Fruit fly (Drosophila melanogaster) whole organism, embryonic: ENCODE data around the gene CG34461.

Experiments
- Atf3 ChIP-seq: fragments of 200-800 bp; sonication (Bioruptor generic); optimal IDR thresholded peaks from 3 replicates; lab custom pipeline; 2016; ENCODE audit warnings: missing biosample characterization, missing genetic modification characterization
- B-H2 ChIP-seq: fragments of 200-800 bp; sonication (Bioruptor generic); optimal IDR thresholded peaks from 2 replicates; lab custom pipeline; 2018; ENCODE audit warnings: missing biosample characterization, mild to moderate bottlenecking, missing genetic modification characterization
- BEAF-32 ChIP-seq: fragments of 200-800 bp; sonication (Bioruptor generic); optimal IDR thresholded peaks from 3 replicates; lab custom pipeline; 2017; ENCODE audit warnings: missing biosample characterization, missing genetic modification characterization, mild to moderate bottlenecking, moderate library complexity, missing genetic modification reagents
- Bdp1 ChIP-seq: fragments of 200-800 bp; sonication (Bioruptor generic); optimal IDR thresholded peaks from 3 replicates; lab custom pipeline; 2016; ENCODE audit warnings: missing biosample characterization, missing genetic modification characterization
- C15 ChIP-seq: fragments of 200-800 bp; sonication (Bioruptor generic); IDR thresholded peaks from 3 replicates; pipeline ENCODE4 v1.3.6; 2022; ENCODE audit warnings: missing biosample characterization, missing genetic modification characterization
- CG1024 ChIP-seq: fragments of 200-800 bp; sonication (Bioruptor generic); IDR thresholded peaks from 2 replicates; pipeline ENCODE4 v1.3.6; 2022; ENCODE audit warnings: missing biosample characterization, missing genetic modification characterization
- CG10462 ChIP-seq: fragments of 200-800 bp; sonication (Bioruptor generic); optimal IDR thresholded peaks from 2 replicates; lab custom pipeline; 2016; ENCODE audit warnings: missing biosample characterization, missing genetic modification characterization
- CG10543 ChIP-seq: fragments of 200-800 bp; sonication (Bioruptor generic); optimal IDR thresholded peaks from 3 replicates; lab custom pipeline; 2017; ENCODE audit warnings: missing biosample characterization, mild to moderate bottlenecking, missing genetic modification characterization, moderate library complexity
- CG10654 ChIP-seq: fragments of 200-800 bp; sonication (Bioruptor generic); optimal IDR thresholded peaks from 2 replicates; lab custom pipeline; 2016; ENCODE audit warnings: missing biosample characterization, missing genetic modification characterization
- CG12236 ChIP-seq: fragments of 200-800 bp; sonication (Bioruptor generic); optimal IDR thresholded peaks from 2 replicates; lab custom pipeline; 2016; ENCODE audit warnings: missing biosample characterization, missing genetic modification characterization
- CG12299 ChIP-seq: fragments of 200-800 bp; sonication (Bioruptor generic); optimal IDR thresholded peaks from 2 replicates; lab custom pipeline; 2018; ENCODE audit warnings: missing biosample characterization, mild to moderate bottlenecking, missing genetic modification characterization
- CG12391 ChIP-seq: fragments of 200-800 bp; sonication (Bioruptor generic); optimal IDR thresholded peaks from 3 replicates; lab custom pipeline; 2018; ENCODE audit warnings: missing biosample characterization, mild to moderate bottlenecking, missing genetic modification characterization, moderate library complexity
- CG15696 ChIP-seq: fragments of 200-800 bp; sonication (Bioruptor generic); optimal IDR thresholded peaks from 2 replicates; lab custom pipeline; 2019; ENCODE audit warnings: missing biosample characterization, mild to moderate bottlenecking, missing genetic modification characterization, moderate library complexity
- CG1603 ChIP-seq: fragments of 200-800 bp; sonication (Bioruptor generic); optimal IDR thresholded peaks from 2 replicates; lab custom pipeline; 2019; ENCODE audit warnings: missing biosample characterization, mild to moderate bottlenecking, missing genetic modification characterization, moderate library complexity
- CG17186 ChIP-seq: fragments of 200-800 bp; sonication (Bioruptor generic); optimal IDR thresholded peaks from 3 replicates; lab custom pipeline; 2017; ENCODE audit warnings: missing biosample characterization, missing genetic modification reagents, missing genetic modification characterization
- CG17361 ChIP-seq: fragments of 200-800 bp; sonication (Bioruptor generic); IDR thresholded peaks from 3 replicates; pipeline ENCODE4 v1.3.6; 2022; ENCODE audit warnings: missing biosample characterization, missing genetic modification characterization
- CG18262 ChIP-seq: fragments of 200-800 bp; optimal IDR thresholded peaks from 3 replicates; lab custom pipeline; 2019; ENCODE audit warnings: missing biosample characterization, mild to moderate bottlenecking, missing genetic modification characterization, moderate library complexity
- CG2712 ChIP-seq: fragments of 200-800 bp; optimal IDR thresholded peaks from 3 replicates; lab custom pipeline; 2019; ENCODE audit warnings: missing biosample characterization, mild to moderate bottlenecking, missing genetic modification characterization, moderate library complexity
- CG30020 ChIP-seq: fragments of 200-800 bp; optimal IDR thresholded peaks from 2 replicates; lab custom pipeline; 2019; ENCODE audit warnings: missing biosample characterization, mild to moderate bottlenecking, missing genetic modification characterization, moderate library complexity
- CG30403 ChIP-seq: fragments of 200-800 bp; sonication (Bioruptor generic); optimal IDR thresholded peaks from 3 replicates; lab custom pipeline; 2016; ENCODE audit warnings: missing biosample characterization, missing genetic modification characterization
- CG3281 ChIP-seq: fragments of 200-800 bp; sonication (Bioruptor generic); optimal IDR thresholded peaks from 3 replicates; lab custom pipeline; 2017; ENCODE audit warnings: missing biosample characterization, mild to moderate bottlenecking, missing genetic modification characterization
- CG6854 ChIP-seq: fragments of 200-800 bp; sonication (Bioruptor generic); optimal IDR thresholded peaks from 3 replicates; lab custom pipeline; 2017; ENCODE audit warnings: missing biosample characterization, mild to moderate bottlenecking, missing genetic modification characterization
- CG9817 ChIP-seq: fragments of 200-800 bp; sonication (Bioruptor generic); optimal IDR thresholded peaks from 2 replicates; lab custom pipeline; 2018; ENCODE audit warnings: missing biosample characterization, mild to moderate bottlenecking, missing genetic modification characterization, moderate library complexity
- Camta ChIP-seq: fragments of 200-800 bp; sonication (Bioruptor generic); optimal IDR thresholded peaks from 2 replicates; lab custom pipeline; 2016; ENCODE audit warnings: missing biosample characterization, missing genetic modification characterization
- Dp ChIP-seq: fragments of 200-800 bp; sonication (Bioruptor generic); optimal IDR thresholded peaks from 2 replicates; lab custom pipeline; 2018; ENCODE audit warnings: missing biosample characterization, mild to moderate bottlenecking, missing genetic modification characterization, moderate library complexity
- Ets65A ChIP-seq: fragments of 200-800 bp; sonication (Bioruptor generic); peaks from one replicate; lab custom pipeline; 2016; ENCODE audit warnings: missing biosample characterization, missing genetic modification characterization
- HLH54F ChIP-seq: fragments of 200-800 bp; sonication (Bioruptor generic); optimal IDR thresholded peaks from 3 replicates; lab custom pipeline; 2016; ENCODE audit warnings: missing biosample characterization, missing genetic modification characterization
- Nf-YB ChIP-seq: fragments of 200-800 bp; sonication (Bioruptor generic); optimal IDR thresholded peaks from 3 replicates; lab custom pipeline; 2019; ENCODE audit warnings: missing biosample characterization, mild to moderate bottlenecking, missing genetic modification characterization, moderate library complexity
- Optix ChIP-seq: fragments of 200-800 bp; sonication (Bioruptor generic); IDR thresholded peaks from 3 replicates; pipeline ENCODE4 v1.3.6; 2022; ENCODE audit warnings: missing biosample characterization, missing genetic modification characterization
- PHDP ChIP-seq: fragments of 200-800 bp; sonication (Bioruptor generic); optimal IDR thresholded peaks from 3 replicates; lab custom pipeline; 2018; ENCODE audit warnings: missing biosample characterization, mild to moderate bottlenecking, missing genetic modification characterization, moderate library complexity
- Sry-β ChIP-seq: fragments of 200-800 bp; sonication (Bioruptor generic); optimal IDR thresholded peaks from 2 replicates; lab custom pipeline; 2018; ENCODE audit warnings: missing biosample characterization, mild to moderate bottlenecking, missing genetic modification characterization, moderate library complexity
- Sry-δ ChIP-seq: fragments of 200-800 bp; sonication (Bioruptor generic); optimal IDR thresholded peaks from 2 replicates; lab custom pipeline; 2016; ENCODE audit warnings: missing biosample characterization, missing genetic modification characterization
- Vsx1 ChIP-seq: fragments of 200-800 bp; sonication (Bioruptor generic); optimal IDR thresholded peaks from 2 replicates; lab custom pipeline; 2017; ENCODE audit warnings: missing biosample characterization, mild to moderate bottlenecking, missing genetic modification characterization, missing genetic modification reagents
- Xbp1 ChIP-seq: fragments of 200-800 bp; sonication (Bioruptor generic); optimal IDR thresholded peaks from 3 replicates; lab custom pipeline; 2016; ENCODE audit warnings: missing biosample characterization, mild to moderate bottlenecking, missing genetic modification characterization
- abd-A ChIP-seq: fragments of 200-800 bp; sonication (Bioruptor generic); optimal IDR thresholded peaks from 3 replicates; lab custom pipeline; 2019; ENCODE audit warnings: missing biosample characterization, mild to moderate bottlenecking, missing genetic modification characterization, moderate library complexity
- cas ChIP-seq: fragments of 200-800 bp; sonication (Bioruptor generic); IDR thresholded peaks from 2 replicates; pipeline ENCODE4 v1.3.6; 2022; ENCODE audit warnings: missing biosample characterization, missing genetic modification characterization
- fru ChIP-seq: fragments of >200 bp; optimal IDR thresholded peaks from 2 replicates; lab custom pipeline; 2017
- gfzf ChIP-seq: fragments of 200-800 bp; sonication (Bioruptor generic); optimal IDR thresholded peaks from 2 replicates; lab custom pipeline; 2016; ENCODE audit warnings: missing biosample characterization, mild to moderate bottlenecking, missing genetic modification characterization, moderate library complexity
- her ChIP-seq: fragments of 200-800 bp; sonication (Bioruptor generic); optimal IDR thresholded peaks from 2 replicates; lab custom pipeline; 2016; ENCODE audit warnings: missing biosample characterization, missing genetic modification characterization
- hth ChIP-seq: fragments of >200 bp; optimal IDR thresholded peaks from 2 replicates; lab custom pipeline; 2017; ENCODE audit warnings: inconsistent platforms
- kni ChIP-seq: fragments of 200-800 bp; sonication (Bioruptor generic); optimal IDR thresholded peaks from 3 replicates; lab custom pipeline; 2017; ENCODE audit warnings: mild to moderate bottlenecking, missing biosample characterization, missing genetic modification reagents, missing genetic modification characterization
- maf-S ChIP-seq: fragments of 200-800 bp; sonication (Bioruptor generic); optimal IDR thresholded peaks from 2 replicates; lab custom pipeline; 2016; ENCODE audit warnings: missing biosample characterization, missing genetic modification characterization
- mirr ChIP-seq: fragments of 200-800 bp; sonication (Bioruptor generic); optimal IDR thresholded peaks from 3 replicates; lab custom pipeline; 2018; ENCODE audit warnings: missing biosample characterization, mild to moderate bottlenecking, missing genetic modification characterization
- org-1 ChIP-seq: fragments of 200-800 bp; sonication (Bioruptor generic); optimal IDR thresholded peaks from 2 replicates; lab custom pipeline; 2017; ENCODE audit warnings: missing biosample characterization, missing genetic modification characterization
- phol ChIP-seq: fragments of 200-800 bp; sonication (Bioruptor generic); optimal IDR thresholded peaks from 3 replicates; lab custom pipeline; 2018; ENCODE audit warnings: missing biosample characterization, mild to moderate bottlenecking, missing genetic modification characterization, moderate library complexity
- pzg ChIP-seq: fragments of 200-800 bp; sonication (Bioruptor generic); optimal IDR thresholded peaks from 3 replicates; lab custom pipeline; 2018; ENCODE audit warnings: missing biosample characterization, mild to moderate bottlenecking, missing genetic modification characterization, moderate library complexity
- salm ChIP-seq: fragments of 200-800 bp; sonication (Bioruptor generic); optimal IDR thresholded peaks from 2 replicates; lab custom pipeline; 2018; ENCODE audit warnings: missing biosample characterization, mild to moderate bottlenecking, missing genetic modification characterization
- stc ChIP-seq: fragments of 200-800 bp; sonication (Bioruptor generic); IDR thresholded peaks from 2 replicates; pipeline ENCODE4 v1.3.6; 2022; ENCODE audit warnings: missing biosample characterization, missing genetic modification characterization
- tio ChIP-seq: fragments of 200-800 bp; sonication (Bioruptor generic); optimal IDR thresholded peaks from 2 replicates; lab custom pipeline; 2017; ENCODE audit warnings: missing biosample characterization, missing genetic modification characterization, inconsistent platforms
- tup ChIP-seq: fragments of 200-800 bp; sonication (Bioruptor generic); optimal IDR thresholded peaks from 2 replicates; lab custom pipeline; 2016; ENCODE audit warnings: missing biosample characterization, mild to moderate bottlenecking, missing genetic modification characterization, moderate library complexity
- zfh1 ChIP-seq: fragments of 200-800 bp; sonication (Bioruptor generic); IDR thresholded peaks from 3 replicates; pipeline ENCODE4 v1.3.6; 2022; ENCODE audit warnings: missing biosample characterization, missing genetic modification characterization

The CG34461 gene

DNA sequence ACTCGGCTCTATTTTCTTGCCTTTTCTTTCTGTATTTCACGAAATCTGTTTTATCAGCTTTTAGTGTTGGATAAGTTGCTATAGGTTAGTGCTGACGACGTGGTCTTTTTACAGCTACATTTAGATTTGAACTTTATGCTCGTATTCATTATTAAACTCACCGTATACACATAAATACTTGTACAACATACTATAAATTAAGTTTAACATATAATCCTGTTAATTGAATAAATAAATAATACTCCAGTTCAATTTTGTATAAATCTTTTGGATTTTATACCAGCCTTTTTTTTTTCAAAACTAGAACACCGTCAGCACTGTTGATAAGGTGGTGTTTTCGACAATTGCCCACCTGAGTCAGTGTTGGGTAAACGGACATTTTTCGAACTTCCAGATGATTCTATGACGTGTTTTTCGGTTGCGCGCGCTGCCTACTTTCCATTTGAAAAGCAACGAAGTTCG is 16.7 kb upstream of the CG34461 start, which contains the start of gene BI-1 (continued):
- no peak for TF ChIP-seq Atf3 (GFP tag; lab: Kevin White, UChicago)
- TF ChIP-seq cas (GFP tag; lab: Robert Waterston, UW) = no peak
- TF ChIP-seq Sry-β (GFP tag; lab: Kevin White, UChicago) = peak; percentile 99
- TF ChIP-seq kni (GFP tag; lab: Kevin White, UChicago) = peak; percentile 83
- no peak for TF ChIP-seq CG1603 (tag; lab: Kevin White, UChicago)
- TF ChIP-seq B-H2 (GFP tag; lab: Kevin White, UChicago) = peak; percentile 74
- TF ChIP-seq hth = no peak
- peak; percentile 63 for TF ChIP-seq CG30020 (tag; lab: Kevin White, UChicago)
- peak; percentile 36 for TF ChIP-seq CG17186 (GFP tag; lab: Kevin White, UChicago)
- TF ChIP-seq CG9817 (tag; lab: Kevin White, UChicago) = peak; percentile 66
- peak; percentile 0 for TF ChIP-seq salm (tag; lab: Kevin White, UChicago)
- TF ChIP-seq abd-A (tag; lab: Kevin White, UChicago) = no peak
- peak; percentile 94 for TF ChIP-seq Ets65A (GFP tag; lab: Kevin White, UChicago)
- no peak for TF ChIP-seq zfh1
- peak; percentile 67 for TF ChIP-seq CG2712
- TF ChIP-seq Vsx1 (GFP tag; lab: Kevin White, UChicago) = no peak
- TF ChIP-seq CG10543 = peak; percentile 78
- TF ChIP-seq pzg = peak; percentile 59
- peak; percentile 88 for TF ChIP-seq CG30403 (GFP tag; lab: Kevin White, UChicago)
- TF ChIP-seq tup (GFP tag; lab: Kevin White, UChicago) = peak; percentile 39
- TF ChIP-seq mirr (GFP tag; lab: Kevin White, UChicago) = peak; percentile 33
- peak; percentile 14 for TF ChIP-seq her (GFP tag; lab: Kevin White, UChicago)
- peak; percentile 13 for TF ChIP-seq Sry-δ (GFP tag; lab: Kevin White, UChicago)
- TF ChIP-seq phol (tag; lab: Kevin White, UChicago) = peak; percentile 81
- TF ChIP-seq Bdp1 = peak; percentile 32
- no peak for TF ChIP-seq C15 (GFP tag; lab: Robert Waterston, UW)
- peak; percentile 64 for TF ChIP-seq CG18262 (tag; lab: Kevin White, UChicago)
- TF ChIP-seq BEAF-32 (GFP tag; lab: Kevin White, UChicago) = peak; percentile 45
- no peak for TF ChIP-seq fru (lab: Kevin White, UChicago)
- peak; percentile 34 for TF ChIP-seq Camta (GFP tag; lab: Kevin White, UChicago)
- TF ChIP-seq Dp (GFP tag; lab: Kevin White, UChicago) = peak; percentile 83
- TF ChIP-seq CG10462 (GFP tag; lab: Kevin White, UChicago) = no peak
- TF ChIP-seq CG17361 (GFP tag; lab: Robert Waterston, UW) = peak; percentile 88
- TF ChIP-seq CG15696 = peak; percentile 61
- peak; percentile 65 for TF ChIP-seq CG10654 (GFP tag; lab: Kevin White, UChicago)
- TF ChIP-seq HLH54F (GFP tag; lab: Kevin White, UChicago) = peak; percentile 38
- peak; percentile 57 for TF ChIP-seq PHDP (tag; lab: Kevin White, UChicago)
- TF ChIP-seq Xbp1 = peak; percentile 89
- TF ChIP-seq gfzf (GFP tag; lab: Kevin White, UChicago) = peak; percentile 15
- no peak for TF ChIP-seq Optix (GFP tag; lab: Robert Waterston, UW)
- peak; percentile 29 for TF ChIP-seq CG12299 (tag; lab: Kevin White, UChicago)
- peak; percentile 41 for TF ChIP-seq org-1 (GFP tag; lab: Kevin White, UChicago)
- TF ChIP-seq CG6854 (GFP tag; lab: Kevin White, UChicago) = no peak
- no peak for TF ChIP-seq CG1024 (GFP tag; lab: Robert Waterston, UW)
- peak; percentile 73 for TF ChIP-seq CG12391
- TF ChIP-seq CG12236 = no peak
- peak; percentile 29 for TF ChIP-seq maf-S (GFP tag; lab: Kevin White, UChicago)
- TF ChIP-seq tio = no peak
- TF ChIP-seq stc = no peak
- peak; percentile 82 for TF ChIP-seq CG3281 (GFP tag; lab: Kevin White, UChicago)
- TF ChIP-seq Nf-YB (GFP tag; lab: Kevin White, UChicago) = peak; percentile 41
